Worm (Caenorhabditis elegans): ENCODE results near the gene sri-73.

DNA sequence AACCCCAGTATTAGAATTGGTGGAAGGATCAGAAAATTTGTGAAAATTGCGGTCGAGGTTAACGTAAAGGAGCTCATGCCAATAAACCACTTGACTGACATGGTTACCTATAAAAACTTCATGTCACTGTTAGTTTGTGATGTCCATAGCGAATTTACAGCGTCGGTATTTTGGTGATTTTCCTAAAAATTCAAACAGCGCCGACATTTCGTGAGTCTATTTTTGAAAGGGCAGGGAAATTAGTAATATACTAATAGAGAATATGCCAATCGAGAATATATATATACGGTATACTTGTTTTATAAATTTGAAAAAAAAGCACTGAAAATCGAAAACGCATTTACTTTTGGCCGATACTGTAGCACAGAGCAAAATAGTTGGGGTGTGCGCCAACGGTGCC, 9.8 kb downstream of the sri-73 start, which contains the start of gene srx-8:
- TF ChIP-seq mdl-1 (tag; optimal IDR thresholded peaks at IDR 0.05) (no peak), nhr-11 (tag; optimal IDR thresholded peaks at IDR 0.05) (no peak), lsy-2 (tag; optimal IDR thresholded peaks at IDR 0.05) (no peak), skn-1 (tag; optimal IDR thresholded peaks at IDR 0.05) (no peak), unc-55 (GFP tag; optimal IDR thresholded peaks at IDR 0.05) (no peak), aly-2 (tag; optimal IDR thresholded peaks at IDR 0.05) (no peak), mab-5 (tag; optimal IDR thresholded peaks at IDR 0.05) (no peak)

Measured in whole organism, L2 larva.